Fruit fly (Drosophila melanogaster): ENCODE results near the gene PolI.

dm6 chr3R:8284234-8284633, 50.9 kb downstream of the PolI start:
- TF ChIP-seq psq (optimal IDR thresholded peaks at IDR 0.05) (no peak), ttk (optimal IDR thresholded peaks at IDR 0.05) (no peak), Sin3A (optimal IDR thresholded peaks at IDR 0.05) (no peak), h (optimal IDR thresholded peaks at IDR 0.05) (no peak), Myc (optimal IDR thresholded peaks at IDR 0.05) (no peak), insv (optimal IDR thresholded peaks at IDR 0.05) (no peak)

All from Kc167 (cell line).